Worm (Caenorhabditis elegans): Measurements from ENCODE around the gene ZK250.2.

- TF ChIP-seq zip-5 (tag; optimal IDR thresholded peaks at IDR 0.05), result no peak
- no peak for TF ChIP-seq pha-4 (tag; optimal IDR thresholded peaks at IDR 0.05)
- no peak for TF ChIP-seq pax-1 (tag; optimal IDR thresholded peaks at IDR 0.05)
- no peak for TF ChIP-seq sox-4 (tag; optimal IDR thresholded peaks at IDR 0.05)
- no peak for TF ChIP-seq tbx-7 (tag; optimal IDR thresholded peaks at IDR 0.05)
- TF ChIP-seq pqm-1 (tag; optimal IDR thresholded peaks at IDR 0.05), result no peak
- no peak for TF ChIP-seq nfya-1 (tag; optimal IDR thresholded peaks at IDR 0.05)
Observed at ce11 chrII:1905104-1905503, 43.4 kb upstream of the ZK250.2 start, which contains the start of gene math-22.
